Fruit fly (Drosophila melanogaster) whole organism, embryonic: Measurements from ENCODE around the gene CG8460.

Source experiments
- Adf1 ChIP-seq: fragments of 200-800 bp; sonication (Bioruptor generic); IDR thresholded peaks from 2 replicates; pipeline ENCODE4 v1.3.6; 2022; ENCODE audit warnings: missing biosample characterization, missing genetic modification characterization
- B-H2 ChIP-seq: fragments of 200-800 bp; sonication (Bioruptor generic); optimal IDR thresholded peaks from 2 replicates; lab custom pipeline; 2018; ENCODE audit warnings: missing biosample characterization, mild to moderate bottlenecking, missing genetic modification characterization
- Bgb ChIP-seq: fragments of 200-800 bp; sonication (Bioruptor generic); IDR thresholded peaks from 2 replicates; pipeline ENCODE4 v1.3.6; 2022; ENCODE audit warnings: missing biosample characterization, missing genetic modification characterization; ENCODE audit not compliant: partially characterized antibody
- CG10543 ChIP-seq: fragments of 200-800 bp; sonication (Bioruptor generic); optimal IDR thresholded peaks from 3 replicates; lab custom pipeline; 2017; ENCODE audit warnings: missing biosample characterization, mild to moderate bottlenecking, missing genetic modification characterization, moderate library complexity
- CG13287 ChIP-seq: fragments of 200-800 bp; sonication (Bioruptor generic); IDR thresholded peaks from 2 replicates; pipeline ENCODE4 v1.3.6; 2022; ENCODE audit warnings: missing biosample characterization, missing genetic modification characterization; ENCODE audit not compliant: partially characterized antibody
- CG13894 ChIP-seq: fragments of 200-800 bp; sonication (Bioruptor generic); optimal IDR thresholded peaks from 3 replicates; lab custom pipeline; 2018; ENCODE audit warnings: missing biosample characterization, mild to moderate bottlenecking, missing genetic modification characterization, moderate library complexity
- CG16779 ChIP-seq: fragments of 200-800 bp; sonication (Bioruptor generic); IDR thresholded peaks from 2 replicates; pipeline ENCODE4 v1.3.6; 2022; ENCODE audit warnings: missing biosample characterization, missing genetic modification characterization
- CG31224 ChIP-seq: fragments of 200-800 bp; sonication (Bioruptor generic); IDR thresholded peaks from 2 replicates; pipeline ENCODE4 v1.3.6; 2022; ENCODE audit warnings: missing biosample characterization, missing genetic modification characterization
- CG31388 ChIP-seq: fragments of 200-800 bp; sonication (Bioruptor generic); optimal IDR thresholded peaks from 2 replicates; lab custom pipeline; 2016; ENCODE audit warnings: missing biosample characterization, missing genetic modification characterization
- CG32767 ChIP-seq: fragments of 200-800 bp; sonication (Bioruptor generic); IDR thresholded peaks from 2 replicates; pipeline ENCODE4 v1.3.6; 2022; ENCODE audit warnings: missing biosample characterization, missing genetic modification characterization
- CG3407 ChIP-seq: fragments of 200-800 bp; sonication (Bioruptor generic); optimal IDR thresholded peaks from 2 replicates; lab custom pipeline; 2018; ENCODE audit warnings: missing biosample characterization, mild to moderate bottlenecking, missing genetic modification characterization
- CG3847 ChIP-seq: fragments of 200-800 bp; sonication (Bioruptor generic); IDR thresholded peaks from 2 replicates; pipeline ENCODE4 v1.3.6; 2022; ENCODE audit warnings: missing biosample characterization, missing genetic modification characterization
- CG6175 ChIP-seq: fragments of 200-800 bp; sonication (Bioruptor generic); IDR thresholded peaks from 3 replicates; pipeline ENCODE4 v1.3.6; 2022; ENCODE audit warnings: missing biosample characterization, missing genetic modification characterization
- CTCF ChIP-seq: fragments of 200-800 bp; sonication (Bioruptor generic); optimal IDR thresholded peaks from 2 replicates; lab custom pipeline; 2017; ENCODE audit warnings: missing biosample characterization, mild to moderate bottlenecking, missing genetic modification characterization, moderate library complexity
- D19A ChIP-seq: fragments of 200-800 bp; optimal IDR thresholded peaks from 3 replicates; lab custom pipeline; 2019; ENCODE audit warnings: missing biosample characterization, mild to moderate bottlenecking, missing genetic modification characterization, moderate library complexity
- Dbx ChIP-seq: fragments of 200-800 bp; sonication (Bioruptor generic); IDR thresholded peaks from 3 replicates; pipeline ENCODE4 v1.3.6; 2022; ENCODE audit warnings: missing biosample characterization, missing genetic modification characterization
- Drgx ChIP-seq: fragments of 200-800 bp; sonication (Bioruptor generic); IDR thresholded peaks from 2 replicates; pipeline ENCODE4 v1.3.6; 2022; ENCODE audit warnings: missing biosample characterization, missing genetic modification characterization
- Eip74EF ChIP-seq, 2 experiments: fragments of 200-800 bp in 1 of 2; fragments of >200 bp in 1 of 2; sonication (Bioruptor generic) in 1 of 2; optimal IDR thresholded peaks; 2 replicates each; lab custom pipeline; 2017 to 2019; ENCODE audit warnings: missing biosample characterization in 2 of 2, missing genetic modification characterization in 2 of 2, mild to moderate bottlenecking in 1 of 2, moderate library complexity in 1 of 2
- HLH3B ChIP-seq: fragments of 200-800 bp; sonication (Bioruptor generic); IDR thresholded peaks from 2 replicates; pipeline ENCODE4 v1.3.6; 2022; ENCODE audit warnings: missing biosample characterization, missing genetic modification characterization
- Hand ChIP-seq: fragments of 200-800 bp; sonication (Bioruptor generic); optimal IDR thresholded peaks from 2 replicates; lab custom pipeline; 2017; ENCODE audit warnings: mild to moderate bottlenecking, missing biosample characterization, missing genetic modification reagents, missing genetic modification characterization
- Med ChIP-seq: fragments of 200-800 bp; sonication (Bioruptor generic); peaks from one replicate; lab custom pipeline; 2016; ENCODE audit warnings: missing biosample characterization, missing genetic modification characterization, mild to moderate bottlenecking, inconsistent platforms, moderate library complexity
- NFAT ChIP-seq: fragments of 200-800 bp; sonication (Bioruptor generic); IDR thresholded peaks from 2 replicates; pipeline ENCODE4 v1.3.6; 2022; ENCODE audit warnings: missing biosample characterization, missing genetic modification characterization
- Oli ChIP-seq: fragments of 200-800 bp; sonication (Bioruptor generic); optimal IDR thresholded peaks from 2 replicates; lab custom pipeline; 2018; ENCODE audit warnings: missing biosample characterization, mild to moderate bottlenecking, missing genetic modification characterization, moderate library complexity
- Rfx ChIP-seq: fragments of 200-800 bp; sonication (Bioruptor generic); IDR thresholded peaks from 2 replicates; pipeline ENCODE4 v1.3.6; 2022; ENCODE audit warnings: missing biosample characterization, missing genetic modification characterization
- Scr ChIP-seq: fragments of 200-800 bp; sonication (Bioruptor generic); IDR thresholded peaks from 2 replicates; pipeline ENCODE4 v1.3.6; 2022; ENCODE audit warnings: missing biosample characterization, missing genetic modification characterization; ENCODE audit not compliant: partially characterized antibody
- TFAM ChIP-seq: fragments of 200-800 bp; sonication (Bioruptor generic); optimal IDR thresholded peaks from 2 replicates; lab custom pipeline; 2017; ENCODE audit warnings: missing biosample characterization, missing genetic modification characterization, inconsistent platforms
- bigmax ChIP-seq: fragments of 200-800 bp; sonication (Bioruptor generic); optimal IDR thresholded peaks from 2 replicates; lab custom pipeline; 2018; ENCODE audit warnings: missing biosample characterization, mild to moderate bottlenecking, missing genetic modification characterization
- bowl ChIP-seq: fragments of 200-800 bp; sonication (Bioruptor generic); IDR thresholded peaks from 2 replicates; pipeline ENCODE4 v1.3.6; 2022; ENCODE audit warnings: missing biosample characterization, missing genetic modification characterization
- chif ChIP-seq, 2 experiments: fragments of 200-800 bp; sonication (Bioruptor generic); optimal IDR thresholded peaks; 3 replicates each; lab custom pipeline; 2016; ENCODE audit warnings: missing biosample characterization in 2 of 2, missing genetic modification characterization in 2 of 2
- chinmo ChIP-seq: fragments of 200-800 bp; sonication (Bioruptor generic); IDR thresholded peaks from 4 replicates; pipeline ENCODE4 v1.3.6; 2022; ENCODE audit warnings: missing biosample characterization, missing genetic modification characterization; ENCODE audit not compliant: partially characterized antibody
- crol ChIP-seq: fragments of 200-800 bp; sonication (Bioruptor generic); IDR thresholded peaks from 2 replicates; pipeline ENCODE4 v1.3.6; 2022; ENCODE audit warnings: missing biosample characterization, missing genetic modification characterization
- da ChIP-seq: fragments of 200-800 bp; sonication (Bioruptor generic); optimal IDR thresholded peaks from 2 replicates; lab custom pipeline; 2016; ENCODE audit warnings: missing biosample characterization, missing genetic modification characterization
- ftz-f1 ChIP-seq: fragments of 200-800 bp; sonication (Bioruptor generic); optimal IDR thresholded peaks from 2 replicates; lab custom pipeline; 2016; ENCODE audit warnings: missing biosample characterization, missing genetic modification characterization
- gcm ChIP-seq: fragments of 200-800 bp; sonication (Bioruptor generic); optimal IDR thresholded peaks from 2 replicates; lab custom pipeline; 2019; ENCODE audit warnings: missing biosample characterization, mild to moderate bottlenecking, missing genetic modification characterization, moderate library complexity
- gem ChIP-seq: fragments of 200-800 bp; sonication (Bioruptor generic); optimal IDR thresholded peaks from 2 replicates; lab custom pipeline; 2019; ENCODE audit warnings: missing biosample characterization, mild to moderate bottlenecking, missing genetic modification characterization, moderate library complexity
- gsb-n ChIP-seq: fragments of 200-800 bp; sonication (Bioruptor generic); optimal IDR thresholded peaks from 3 replicates; lab custom pipeline; 2018; ENCODE audit warnings: missing biosample characterization, mild to moderate bottlenecking, missing genetic modification characterization
- hth ChIP-seq: fragments of >200 bp; optimal IDR thresholded peaks from 2 replicates; lab custom pipeline; 2017; ENCODE audit warnings: inconsistent platforms
- klu ChIP-seq: fragments of 200-800 bp; sonication (Bioruptor generic); IDR thresholded peaks from 2 replicates; pipeline ENCODE4 v1.3.6; 2022; ENCODE audit warnings: missing biosample characterization, missing genetic modification characterization
- lab ChIP-seq: fragments of 200-800 bp; sonication (Bioruptor generic); optimal IDR thresholded peaks from 3 replicates; lab custom pipeline; 2017; ENCODE audit warnings: missing biosample characterization, missing genetic modification characterization, mild to moderate bottlenecking, moderate library complexity, missing genetic modification reagents
- mam ChIP-seq: fragments of 200-800 bp; sonication (Bioruptor generic); optimal IDR thresholded peaks from 3 replicates; lab custom pipeline; 2016; ENCODE audit warnings: missing biosample characterization, missing genetic modification characterization
- mirr ChIP-seq: fragments of 200-800 bp; sonication (Bioruptor generic); optimal IDR thresholded peaks from 3 replicates; lab custom pipeline; 2018; ENCODE audit warnings: missing biosample characterization, mild to moderate bottlenecking, missing genetic modification characterization
- prd ChIP-seq, 3 experiments: fragments of >200 bp in 2 of 3; fragments of 200-800 bp in 1 of 3; sonication (Bioruptor generic) in 1 of 3; optimal IDR thresholded peaks in 2 of 3; IDR thresholded peaks in 1 of 3; 2 replicates in 2 of 3; 3 replicates in 1 of 3; pipeline versions ENCODE4 v1.3.6 to Lab custom; 2017 to 2022; ENCODE audit warnings: missing biosample characterization in 1 of 3, missing genetic modification characterization in 1 of 3
- rib ChIP-seq: fragments of 200-800 bp; sonication (Bioruptor generic); IDR thresholded peaks from 2 replicates; pipeline ENCODE4 v1.3.6; 2022; ENCODE audit warnings: missing biosample characterization, missing genetic modification characterization
- schlank ChIP-seq: fragments of 200-800 bp; sonication (Bioruptor generic); optimal IDR thresholded peaks from 2 replicates; lab custom pipeline; 2018; ENCODE audit warnings: missing biosample characterization, mild to moderate bottlenecking, missing genetic modification characterization
- slbo ChIP-seq: fragments of 200-800 bp; sonication (Bioruptor generic); IDR thresholded peaks from 2 replicates; pipeline ENCODE4 v1.3.6; 2022; ENCODE audit warnings: missing biosample characterization, missing genetic modification characterization
- sr ChIP-seq: fragments of 200-800 bp; sonication (Bioruptor generic); IDR thresholded peaks from 3 replicates; pipeline ENCODE4 v1.3.6; 2022; ENCODE audit warnings: missing biosample characterization, missing genetic modification characterization
- stwl ChIP-seq: fragments of 200-800 bp; sonication (Bioruptor generic); optimal IDR thresholded peaks from 3 replicates; lab custom pipeline; 2018; ENCODE audit warnings: missing biosample characterization, mild to moderate bottlenecking, missing genetic modification characterization, moderate library complexity
- tio ChIP-seq: fragments of 200-800 bp; sonication (Bioruptor generic); optimal IDR thresholded peaks from 2 replicates; lab custom pipeline; 2017; ENCODE audit warnings: missing biosample characterization, missing genetic modification characterization, inconsistent platforms
- tna ChIP-seq: fragments of 200-800 bp; sonication (Bioruptor generic); IDR thresholded peaks from 2 replicates; pipeline ENCODE4 v1.3.6; 2022; ENCODE audit warnings: missing biosample characterization, missing genetic modification characterization; ENCODE audit not compliant: partially characterized antibody

Gene CG8460

dm6 chr2L:8171544-8171943 lies 25.4 kb upstream of the CG8460 start:
- 0 out of 3 replicates have a peak, but pooled peaks have one; percentile 29 for TF ChIP-seq Dbx
- TF ChIP-seq Bgb (GFP tag; lab: Robert Waterston, UW): peak; percentile 38; the same call in 1 of the 2 replicates
- TF ChIP-seq mirr (GFP tag; lab: Kevin White, UChicago): peak; percentile 37
- TF ChIP-seq Oli (tag; lab: Kevin White, UChicago): no peak
- TF ChIP-seq tio (GFP tag; lab: Kevin White, UChicago): no peak
- TF ChIP-seq klu: peak; percentile 49
- TF ChIP-seq Rfx (GFP tag; lab: Robert Waterston, UW): 0 out of 2 replicates have a peak, but pooled peaks have one; percentile 7
- TF ChIP-seq CG6175 (GFP tag; lab: Robert Waterston, UW): peak; percentile 93
- peak; percentile 11 for TF ChIP-seq schlank
- TF ChIP-seq chinmo (GFP tag; lab: Robert Waterston, UW): 0 out of 4 replicates have a peak, but pooled peaks have one; percentile 64
- TF ChIP-seq Drgx (GFP tag; lab: Robert Waterston, UW): 0 out of 2 replicates have a peak, but pooled peaks have one; percentile 20
- peak; percentile 2 for TF ChIP-seq B-H2 (GFP tag; lab: Kevin White, UChicago)
- TF ChIP-seq Med (GFP tag; lab: Kevin White, UChicago): peak; percentile 78
- peak; percentile 17; the same call in 1 of the 2 replicates for TF ChIP-seq Scr (GFP tag; lab: Robert Waterston, UW)
- 0 out of 2 replicates have a peak, but pooled peaks have one; percentile 8 for TF ChIP-seq NFAT (GFP tag; lab: Robert Waterston, UW)
- peak; percentile 23; the same call in 1 of the 2 replicates for TF ChIP-seq CG13287 (GFP tag; lab: Robert Waterston, UW)
- peak; percentile 69 for TF ChIP-seq ftz-f1 (GFP tag; lab: Kevin White, UChicago)
- peak; percentile 79; the same call in 2 of the 3 replicates for TF ChIP-seq sr (GFP tag; lab: Robert Waterston, UW)
- peak; percentile 79 for TF ChIP-seq gcm
- no peak for TF ChIP-seq CG31224 (GFP tag; lab: Robert Waterston, UW)
- peak; percentile 83 for TF ChIP-seq crol (GFP tag; lab: Robert Waterston, UW)
- no peak for TF ChIP-seq gem (tag; lab: Kevin White, UChicago)
- no peak for TF ChIP-seq HLH3B (GFP tag; lab: Robert Waterston, UW)
- TF ChIP-seq rib: peak; percentile 73; the same call in 1 of the 2 replicates
- peak; percentile 63 for TF ChIP-seq CG10543 (GFP tag; lab: Kevin White, UChicago)
- peak; percentile 12; the same call in 1 of the 2 replicates for TF ChIP-seq Adf1 (GFP tag; lab: Robert Waterston, UW)
- TF ChIP-seq CG32767 (GFP tag; lab: Robert Waterston, UW): no peak
- TF ChIP-seq, all 482 proteins: peak for 21

dm6 chr2L:8185008-8185407 lies 12.0 kb upstream of the CG8460 start:
- TF ChIP-seq D19A (no peak), CG16779 (peak; percentile 20; the same call in 1 of the 2 replicates), hth (no peak), stwl (tag; lab: Kevin White, UChicago) (no peak), bowl (GFP tag; lab: Robert Waterston, UW) (0 out of 2 replicates have a peak, but pooled peaks have one; percentile 18), CG31388 (GFP tag; lab: Kevin White, UChicago) (no peak), CG3407 (GFP tag; lab: Kevin White, UChicago) (no peak), CTCF (GFP tag; lab: Kevin White, UChicago) (peak; percentile 80), TFAM (GFP tag; lab: Kevin White, UChicago) (no peak)

dm6 chr2L:8190681-8191080 lies 6.3 kb upstream of the CG8460 start, which contains the start of gene CG34134:
TSS of gene CG34134 (minus strand) at chr2L:8190781.
- TF ChIP-seq gem (tag; lab: Kevin White, UChicago) (no peak), tna (GFP tag; lab: Robert Waterston, UW) (no peak), gsb-n (tag; lab: Kevin White, UChicago) (no peak), lab (GFP tag; lab: Kevin White, UChicago) (no peak), Eip74EF (GFP tag; optimal IDR thresholded peaks at IDR 0.05; lab: Kevin White, UChicago) (no peak), prd (optimal IDR thresholded peaks at IDR 0.05; lab: Kevin White, UChicago) (no peak), prd (GFP tag; IDR thresholded peaks at IDR 0.05; lab: Robert Waterston, UW) (no peak), mam (GFP tag; lab: Kevin White, UChicago) (no peak), chif (GFP tag; optimal IDR thresholded peaks at IDR 0.05; lab: Kevin White, UChicago) (no peak), CG13894 (no peak), bigmax (GFP tag; lab: Kevin White, UChicago) (no peak), CG3847 (GFP tag; lab: Robert Waterston, UW) (no peak), Hand (GFP tag; lab: Kevin White, UChicago) (no peak), slbo (GFP tag; lab: Robert Waterston, UW) (no peak), da (GFP tag; lab: Kevin White, UChicago) (no peak)
